Worm (Caenorhabditis elegans): Measurements from ENCODE around the gene H37A05.2.

Gene H37A05.2

DNA sequence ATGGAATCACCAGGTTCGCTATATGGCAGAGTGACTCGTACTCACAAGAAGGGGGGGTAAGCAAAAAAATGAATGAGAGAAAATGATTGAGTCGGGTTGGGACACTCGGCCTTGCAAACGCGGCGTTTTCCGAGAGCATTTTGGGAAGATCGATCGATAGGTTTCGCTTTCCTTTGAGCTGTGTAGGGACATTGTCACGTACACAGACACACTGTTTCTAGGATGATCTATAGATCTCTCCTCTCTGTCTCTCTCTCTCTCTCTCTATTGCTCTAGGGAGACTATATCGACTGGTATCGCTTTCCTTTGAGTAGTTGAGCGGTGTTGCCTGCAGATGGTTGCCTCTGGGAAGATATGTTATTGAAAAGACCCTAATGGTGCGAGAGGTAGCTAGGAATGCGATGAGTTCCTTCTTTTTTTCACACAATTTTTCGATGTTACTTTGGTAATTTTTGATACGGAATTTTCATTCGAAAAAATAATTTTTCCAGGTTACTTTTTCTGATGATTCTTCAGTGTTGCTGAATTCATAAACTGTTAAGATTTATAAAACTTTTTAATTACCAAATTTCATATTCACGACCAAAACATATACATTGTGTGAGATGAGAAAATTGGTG is 15.8 kb upstream of the H37A05.2 start, which contains the start of gene H37A05.4 (continued):
- TF ChIP-seq zfh-2 (GFP tag; conservative IDR thresholded peaks at IDR 0.05) (0 out of 2 replicates have a peak, but pooled peaks have one; percentile 20), repo-1 (tag; optimal IDR thresholded peaks at IDR 0.05) (peak; percentile 85), tlf-1 (GFP tag; optimal IDR thresholded peaks at IDR 0.05) (peak; percentile 74), attf-6 (GFP tag; IDR thresholded peaks at IDR 0.05) (0 out of 2 replicates have a peak, but pooled peaks have one; percentile 43), hmg-1.2 (GFP tag; IDR thresholded peaks at IDR 0.05) (peak; percentile 52), nhr-80 (tag; optimal IDR thresholded peaks at IDR 0.05) (peak; percentile 63), snpc-4 (GFP tag; optimal IDR thresholded peaks at IDR 0.05) (no peak), snpc-4 (tag; optimal IDR thresholded peaks at IDR 0.05) (peak in 2 of 4 experiments; percentile 38 to 44), ceh-27 (GFP tag; optimal IDR thresholded peaks at IDR 0.05) (no peak), Y79H2A.3 (GFP tag; conservative IDR thresholded peaks at IDR 0.05) (0 out of 2 replicates have a peak, but pooled peaks have one; percentile 14), F10E7.11 (tag; optimal IDR thresholded peaks at IDR 0.05) (peak; percentile 57), zim-3 (tag; optimal IDR thresholded peaks at IDR 0.05) (peak; percentile 84), B0261.1 (tag; optimal IDR thresholded peaks at IDR 0.05) (no peak), sea-2 (GFP tag; IDR thresholded peaks at IDR 0.05) (peak; percentile 15; the same call in 1 of the 2 replicates), cebp-1 (GFP tag; IDR thresholded peaks at IDR 0.05) (no peak), cebp-1 (tag; optimal IDR thresholded peaks at IDR 0.05) (peak; percentile 81), him-1 (tag; optimal IDR thresholded peaks at IDR 0.05) (peak; percentile 58), Y95B8A.8 (GFP tag; IDR thresholded peaks at IDR 0.05) (peak; percentile 62), attf-5 (GFP tag; optimal IDR thresholded peaks at IDR 0.05) (peak; percentile 31), B0019.2 (GFP tag; conservative IDR thresholded peaks at IDR 0.05) (no peak), egl-18 (GFP tag; IDR thresholded peaks at IDR 0.05) (no peak), ztf-3 (GFP tag; optimal IDR thresholded peaks at IDR 0.05) (no peak), mcd-1 (GFP tag; IDR thresholded peaks at IDR 0.05) (peak; percentile 53), F57C9.4 (tag; optimal IDR thresholded peaks at IDR 0.05) (peak; percentile 91), ztf-18 (tag; optimal IDR thresholded peaks at IDR 0.05) (peak; percentile 13), atf-7 (tag; optimal IDR thresholded peaks at IDR 0.05) (peak; percentile 72), Y67H2A.10 (GFP tag; conservative IDR thresholded peaks at IDR 0.05) (peak; percentile 26; the same call in 1 of the 2 replicates), let-526 (GFP tag; IDR thresholded peaks at IDR 0.05) (0 out of 2 replicates have a peak, but pooled peaks have one; percentile 13), K12H6.12 (tag; optimal IDR thresholded peaks at IDR 0.05) (peak; percentile 41), ztf-22 (GFP tag; optimal IDR thresholded peaks at IDR 0.05) (peak; percentile 10), athp-1 (tag; optimal IDR thresholded peaks at IDR 0.05) (peak; percentile 89), tbx-9 (tag; optimal IDR thresholded peaks at IDR 0.05; ENCODE audit: borderline replicate concordance) (no peak), ama-1 (optimal IDR thresholded peaks at IDR 0.05) (peak; percentile 66), ama-1 (GFP tag; optimal IDR thresholded peaks at IDR 0.05) (peak; percentile 8 to 62), B0336.3 (GFP tag; IDR thresholded peaks at IDR 0.05) (peak; percentile 92), egl-44 (GFP tag; IDR thresholded peaks at IDR 0.05) (peak; percentile 56; the same call in 1 of the 2 replicates), lsl-1 (GFP tag; optimal IDR thresholded peaks at IDR 0.05) (peak; percentile 14), F22D6.2 (tag; optimal IDR thresholded peaks at IDR 0.05) (peak; percentile 5), rec-8 (tag; optimal IDR thresholded peaks at IDR 0.05) (no peak), B0035.1 (tag; optimal IDR thresholded peaks at IDR 0.05) (peak; percentile 66), aptf-2 (GFP tag; conservative IDR thresholded peaks at IDR 0.05) (peak; percentile 96), D2030.7 (GFP tag; IDR thresholded peaks at IDR 0.05) (peak; percentile 32; the same call in 1 of the 2 replicates), T26A5.8 (tag; optimal IDR thresholded peaks at IDR 0.05) (peak; percentile 11), sdz-38 (tag; optimal IDR thresholded peaks at IDR 0.05) (no peak), F33H1.4 (GFP tag; IDR thresholded peaks at IDR 0.05) (0 out of 2 replicates have a peak, but pooled peaks have one; percentile 11), pha-4 (tag; optimal IDR thresholded peaks at IDR 0.05) (no peak), dpff-1 (tag; optimal IDR thresholded peaks at IDR 0.05) (peak; percentile 90), T07F8.4 (tag; optimal IDR thresholded peaks at IDR 0.05) (no peak)
